Fruit fly (Drosophila melanogaster) Kc167 (cell line): ENCODE data around the gene CG11980.

Source experiments
- Myc ChIP-seq: fragments of >200 bp; optimal IDR thresholded peaks from 2 replicates; lab custom pipeline; 2017; ENCODE audit warnings: missing external identifiers
- Sin3A ChIP-seq: fragments of >200 bp; optimal IDR thresholded peaks from 2 replicates; lab custom pipeline; 2018; ENCODE audit warnings: missing external identifiers
- h ChIP-seq: fragments of >200 bp; optimal IDR thresholded peaks from 3 replicates; lab custom pipeline; 2018; ENCODE audit warnings: missing external identifiers
- insv ChIP-seq: fragments of >200 bp; optimal IDR thresholded peaks from 3 replicates; lab custom pipeline; 2018; ENCODE audit warnings: missing external identifiers
- psq ChIP-seq: fragments of >200 bp; optimal IDR thresholded peaks from 2 replicates; lab custom pipeline; 2017; ENCODE audit warnings: missing external identifiers
- ttk ChIP-seq: sonication (Bioruptor generic); optimal IDR thresholded peaks from 2 replicates; lab custom pipeline; 2017; ENCODE audit warnings: missing external identifiers

DNA sequence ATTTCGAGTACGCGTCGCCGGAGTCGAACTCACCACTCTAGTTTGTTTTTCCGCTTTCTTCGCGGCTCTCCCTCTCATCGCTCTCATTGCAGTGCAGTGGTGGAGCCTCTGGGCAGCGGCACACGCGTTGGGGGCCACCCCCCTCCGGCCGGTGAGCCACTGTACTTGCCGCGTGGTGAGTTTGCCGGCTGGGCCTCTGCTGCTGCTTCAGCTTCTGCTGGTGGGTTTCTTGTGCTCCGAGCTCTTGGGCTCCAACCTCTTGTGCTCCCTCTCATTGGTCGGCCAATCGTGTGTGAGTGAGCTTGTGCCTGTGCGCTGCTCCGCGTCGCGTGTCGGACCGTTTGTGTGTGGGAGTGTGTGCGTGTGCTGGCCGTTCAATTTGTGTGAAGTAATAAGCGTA lies 49.2 kb downstream of the CG11980 start:
- TF ChIP-seq insv (lab: Kevin White, UChicago), result no peak
- TF ChIP-seq h, result no peak
- no peak for TF ChIP-seq Myc (lab: Kevin White, UChicago)
- no peak for TF ChIP-seq ttk (lab: Kevin White, UChicago)
- TF ChIP-seq psq (lab: Kevin White, UChicago), result no peak
- no peak for TF ChIP-seq Sin3A (lab: Kevin White, UChicago)
